Fruit fly (Drosophila melanogaster) Kc167 (cell line): ENCODE results near the gene Grasp65.

Source experiments
- Myc ChIP-seq: fragments of >200 bp; optimal IDR thresholded peaks from 2 replicates; lab custom pipeline; 2017; ENCODE audit warnings: missing external identifiers
- Sin3A ChIP-seq: fragments of >200 bp; optimal IDR thresholded peaks from 2 replicates; lab custom pipeline; 2018; ENCODE audit warnings: missing external identifiers
- h ChIP-seq: fragments of >200 bp; optimal IDR thresholded peaks from 3 replicates; lab custom pipeline; 2018; ENCODE audit warnings: missing external identifiers
- insv ChIP-seq: fragments of >200 bp; optimal IDR thresholded peaks from 3 replicates; lab custom pipeline; 2018; ENCODE audit warnings: missing external identifiers
- psq ChIP-seq: fragments of >200 bp; optimal IDR thresholded peaks from 2 replicates; lab custom pipeline; 2017; ENCODE audit warnings: missing external identifiers
- ttk ChIP-seq: sonication (Bioruptor generic); optimal IDR thresholded peaks from 2 replicates; lab custom pipeline; 2017; ENCODE audit warnings: missing external identifiers

Grasp65 gene

dm6 chr3L:19924771-19925304, at the start of gene Grasp65:
TSS of gene Grasp65 (plus strand) at chr3L:19924943.
- TF ChIP-seq Myc (lab: Kevin White, UChicago) = no peak
- no peak for TF ChIP-seq psq
- TF ChIP-seq h = no peak
- TF ChIP-seq ttk (lab: Kevin White, UChicago) = no peak
- TF ChIP-seq insv (lab: Kevin White, UChicago) = no peak
- TF ChIP-seq Sin3A (lab: Kevin White, UChicago) = no peak

dm6 chr3L:19895556-19895995, 29.2 kb upstream of the Grasp65 start:
- TF ChIP-seq Sin3A (lab: Kevin White, UChicago) = no peak
- TF ChIP-seq ttk (lab: Kevin White, UChicago) = no peak
- TF ChIP-seq h = no peak
- TF ChIP-seq psq = no peak
- no peak for TF ChIP-seq insv (lab: Kevin White, UChicago)
- no peak for TF ChIP-seq Myc (lab: Kevin White, UChicago)

- TF ChIP-seq Myc (lab: Kevin White, UChicago) = no peak
- no peak for TF ChIP-seq ttk (lab: Kevin White, UChicago)
- no peak for TF ChIP-seq insv (lab: Kevin White, UChicago)
- TF ChIP-seq psq = no peak
- no peak for TF ChIP-seq h
- no peak for TF ChIP-seq Sin3A (lab: Kevin White, UChicago)
Measured at dm6 chr3L:19896280-19896891, 28.4 kb upstream of the Grasp65 start.

dm6 chr3L:19896892-19897684, 27.7 kb upstream of the Grasp65 start:
- TF ChIP-seq Sin3A (lab: Kevin White, UChicago) = no peak
- TF ChIP-seq h = no peak
- TF ChIP-seq insv (lab: Kevin White, UChicago) = no peak

dm6 chr3L:19897685-19898009, 27.1 kb upstream of the Grasp65 start:
- no peak for TF ChIP-seq Sin3A (lab: Kevin White, UChicago)
- TF ChIP-seq insv (lab: Kevin White, UChicago) = no peak
- no peak for TF ChIP-seq h
- no peak for TF ChIP-seq psq
- no peak for TF ChIP-seq Myc (lab: Kevin White, UChicago)
- TF ChIP-seq ttk (lab: Kevin White, UChicago) = no peak

dm6 chr3L:19898547-19899282, 26.0 kb upstream of the Grasp65 start:
- TF ChIP-seq psq = no peak
- TF ChIP-seq ttk (lab: Kevin White, UChicago) = no peak
- no peak for TF ChIP-seq Sin3A (lab: Kevin White, UChicago)
- no peak for TF ChIP-seq h
- no peak for TF ChIP-seq insv (lab: Kevin White, UChicago)
- no peak for TF ChIP-seq Myc (lab: Kevin White, UChicago)

dm6 chr3L:19899308-19899927, 25.3 kb upstream of the Grasp65 start:
- TF ChIP-seq psq (no peak), Sin3A (lab: Kevin White, UChicago) (no peak), Myc (lab: Kevin White, UChicago) (no peak), h (no peak), insv (lab: Kevin White, UChicago) (no peak), ttk (lab: Kevin White, UChicago) (no peak)

dm6 chr3L:19900184-19901089, 24.3 kb upstream of the Grasp65 start:
- no peak for TF ChIP-seq psq
- TF ChIP-seq ttk (lab: Kevin White, UChicago) = no peak
- TF ChIP-seq Myc (lab: Kevin White, UChicago) = no peak
- no peak for TF ChIP-seq h
- TF ChIP-seq insv (lab: Kevin White, UChicago) = no peak

dm6 chr3L:19901486-19902255, 23.1 kb upstream of the Grasp65 start:
- TF ChIP-seq insv (lab: Kevin White, UChicago) (no peak), ttk (lab: Kevin White, UChicago) (no peak), Myc (lab: Kevin White, UChicago) (no peak), psq (no peak), Sin3A (lab: Kevin White, UChicago) (no peak), h (no peak)
